Worm (Caenorhabditis elegans): ENCODE measurements around the gene cut-1.

The cut-1 gene

DNA sequence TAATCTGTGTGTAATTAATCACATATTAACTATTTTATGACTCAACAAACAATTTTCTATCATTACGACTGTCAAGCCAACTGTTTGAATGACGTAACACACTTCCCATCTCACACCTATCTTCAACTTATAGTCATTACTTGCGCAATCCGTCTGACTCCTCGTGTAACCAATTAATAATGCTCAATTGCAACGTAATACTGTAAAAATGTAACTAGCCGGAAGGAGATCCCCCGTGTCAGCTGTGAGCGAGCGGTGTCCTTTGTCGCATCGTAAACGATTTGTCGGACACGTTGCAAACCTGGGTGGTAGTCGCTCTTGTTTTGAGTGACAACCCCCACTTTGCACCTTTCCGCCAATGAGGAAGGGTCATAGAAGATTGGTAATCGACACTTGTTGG is 19.2 kb downstream of the cut-1 start (continued):
- TF ChIP-seq lsy-2 (tag; optimal IDR thresholded peaks at IDR 0.05) (no peak), ces-1 (GFP tag; optimal IDR thresholded peaks at IDR 0.05) (no peak), unc-120 (tag; optimal IDR thresholded peaks at IDR 0.05; ENCODE audit: poor library complexity, severe bottlenecking) (no peak), ceh-39 (tag; optimal IDR thresholded peaks at IDR 0.05) (no peak)

DNA sequence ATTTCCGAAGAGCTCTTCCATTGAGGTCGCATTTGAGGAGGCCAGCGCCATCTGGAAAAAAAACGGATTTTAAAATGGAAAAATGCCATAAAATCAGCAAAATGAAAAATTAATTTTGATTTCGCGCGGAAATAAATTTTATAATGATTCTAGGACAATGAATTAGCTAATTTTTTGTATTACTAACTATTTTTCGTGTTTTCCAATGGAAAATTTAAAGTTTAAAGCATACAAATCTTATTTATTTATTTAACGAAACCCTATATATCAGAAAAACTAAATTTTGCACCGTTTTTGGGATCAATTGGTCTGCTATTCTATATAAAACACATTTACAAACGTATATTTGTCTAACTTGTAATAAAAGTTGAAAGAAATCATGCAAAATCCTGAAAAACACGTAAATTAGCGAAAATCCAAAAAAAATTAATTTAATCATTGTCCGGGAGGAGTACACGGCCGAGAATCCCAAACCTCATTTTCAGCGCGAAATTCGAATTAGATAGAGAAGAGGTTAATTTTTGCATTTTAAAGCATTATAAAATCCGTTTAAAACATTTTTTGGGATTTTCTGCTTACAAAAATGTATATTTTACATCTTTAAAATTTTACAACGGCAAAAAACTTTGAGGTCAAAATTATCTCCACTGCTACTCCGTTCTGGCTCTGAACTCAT is 21.3 kb downstream of the cut-1 start, which contains the start of gene C47G2.3:
TSS of gene C47G2.3 (minus strand) at position 51 of the 676 bp plus-strand sequence.
- TF ChIP-seq sem-2 (GFP tag; optimal IDR thresholded peaks at IDR 0.05) (no peak), nhr-2 (tag; optimal IDR thresholded peaks at IDR 0.05) (no peak), ces-1 (GFP tag; optimal IDR thresholded peaks at IDR 0.05) (no peak), unc-120 (tag; optimal IDR thresholded peaks at IDR 0.05; ENCODE audit: poor library complexity, severe bottlenecking) (no peak), ztf-11 (tag; optimal IDR thresholded peaks at IDR 0.05) (no peak), unc-62 (GFP tag; optimal IDR thresholded peaks at IDR 0.05) (no peak), mab-5 (tag; optimal IDR thresholded peaks at IDR 0.05) (no peak), nhr-28 (tag; optimal IDR thresholded peaks at IDR 0.05) (no peak), bed-3 (GFP tag; optimal IDR thresholded peaks at IDR 0.05) (no peak), nhr-12 (tag; optimal IDR thresholded peaks at IDR 0.05) (no peak), elt-3 (tag; optimal IDR thresholded peaks at IDR 0.05) (no peak), mep-1 (tag; optimal IDR thresholded peaks at IDR 0.05) (no peak), flh-1 (GFP tag; optimal IDR thresholded peaks at IDR 0.05) (no peak), mls-2 (tag; optimal IDR thresholded peaks at IDR 0.05) (no peak), lin-13 (tag; optimal IDR thresholded peaks at IDR 0.05) (no peak), lin-32 (GFP tag; optimal IDR thresholded peaks at IDR 0.05) (no peak), zip-8 (tag; optimal IDR thresholded peaks at IDR 0.05) (no peak), lsy-2 (tag; optimal IDR thresholded peaks at IDR 0.05) (no peak), M03D4.4 (tag; optimal IDR thresholded peaks at IDR 0.05) (no peak)

DNA sequence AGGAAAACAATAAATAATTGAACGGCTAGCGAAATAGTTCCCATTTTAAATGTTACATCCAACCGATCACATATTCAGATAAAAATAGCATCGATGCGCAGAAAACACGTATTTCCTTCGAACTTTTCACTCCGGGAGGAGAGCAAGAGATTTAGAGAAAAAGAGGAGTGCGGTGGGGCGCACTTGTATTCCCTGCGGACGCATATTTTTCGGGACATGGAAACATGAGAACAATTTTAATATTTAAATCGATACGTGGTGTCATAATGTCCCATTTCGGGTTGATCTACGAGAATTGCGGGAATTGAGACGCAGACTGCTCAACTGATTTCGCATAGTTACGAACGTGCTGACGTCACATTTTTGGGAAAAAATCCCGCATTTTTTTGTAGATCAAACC is 24.5 kb downstream of the cut-1 start, which contains the start of gene C47G2.4:
TSS of gene C47G2.4 (minus strand) at position 174 of the 400 bp plus-strand sequence.
- TF ChIP-seq pha-4 (tag; optimal IDR thresholded peaks at IDR 0.05), result peak; percentile 19
- peak; percentile 80 for TF ChIP-seq mep-1 (tag; optimal IDR thresholded peaks at IDR 0.05)
- TF ChIP-seq unc-120 (tag; optimal IDR thresholded peaks at IDR 0.05; ENCODE audit: poor library complexity, severe bottlenecking), result peak; percentile 0
- no peak for TF ChIP-seq blmp-1 (tag; optimal IDR thresholded peaks at IDR 0.05)
- TF ChIP-seq flh-1 (GFP tag; optimal IDR thresholded peaks at IDR 0.05), result no peak
- TF ChIP-seq nhr-237 (tag; optimal IDR thresholded peaks at IDR 0.05), result peak; percentile 54
- no peak for TF ChIP-seq snpc-4 (tag; optimal IDR thresholded peaks at IDR 0.05)
- TF ChIP-seq hlh-1 (tag; optimal IDR thresholded peaks at IDR 0.05), result peak; percentile 32
- TF ChIP-seq sptf-1 (tag; optimal IDR thresholded peaks at IDR 0.05), result peak; percentile 19
- TF ChIP-seq M03D4.4 (tag; optimal IDR thresholded peaks at IDR 0.05), result no peak
- peak; percentile 68 for TF ChIP-seq lsy-2 (tag; optimal IDR thresholded peaks at IDR 0.05)
- TF ChIP-seq drap-1 (GFP tag; optimal IDR thresholded peaks at IDR 0.05), result peak; percentile 8
- no peak for TF ChIP-seq nhr-76 (tag; optimal IDR thresholded peaks at IDR 0.05)
- peak; percentile 31 for TF ChIP-seq lin-13 (tag; optimal IDR thresholded peaks at IDR 0.05)

DNA sequence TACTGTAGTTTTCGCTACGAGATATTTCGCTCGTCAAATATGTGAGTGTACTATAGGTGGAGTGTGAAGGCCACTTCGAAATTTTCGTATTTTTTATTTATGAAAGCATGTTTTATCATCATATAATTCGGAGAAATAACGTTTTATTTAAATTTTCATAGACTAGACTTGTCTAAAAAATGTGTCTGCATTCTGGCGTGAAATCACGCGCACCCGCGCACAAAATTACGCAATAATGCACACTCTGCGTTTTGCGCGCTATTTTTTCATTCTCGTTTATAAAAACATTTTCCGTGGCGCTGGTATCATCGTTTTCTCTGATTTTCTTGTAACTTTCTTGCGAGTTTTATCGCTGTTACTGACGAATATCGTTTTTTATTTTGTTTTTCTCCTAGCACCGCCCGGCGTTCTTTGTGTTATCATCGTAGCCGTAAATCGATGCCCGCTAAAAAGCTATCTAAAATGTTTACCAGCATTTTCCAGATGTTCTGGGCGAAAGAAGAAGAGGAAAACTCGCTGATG is 28.4 kb downstream of the cut-1 start, which contains the start of gene saps-1:
TSS of gene saps-1 (plus strand) at position 472 of the 522 bp plus-strand sequence.
- no peak for TF ChIP-seq lin-32 (GFP tag; optimal IDR thresholded peaks at IDR 0.05)
- no peak for TF ChIP-seq elt-1 (tag; optimal IDR thresholded peaks at IDR 0.05; ENCODE audit: borderline replicate concordance, insufficient read depth)
- TF ChIP-seq nhr-237 (tag; optimal IDR thresholded peaks at IDR 0.05), result peak; percentile 21
- TF ChIP-seq zip-8 (tag; optimal IDR thresholded peaks at IDR 0.05), result peak; percentile 80
- no peak for TF ChIP-seq mls-2 (tag; optimal IDR thresholded peaks at IDR 0.05)
- TF ChIP-seq nhr-76 (tag; optimal IDR thresholded peaks at IDR 0.05), result no peak

DNA sequence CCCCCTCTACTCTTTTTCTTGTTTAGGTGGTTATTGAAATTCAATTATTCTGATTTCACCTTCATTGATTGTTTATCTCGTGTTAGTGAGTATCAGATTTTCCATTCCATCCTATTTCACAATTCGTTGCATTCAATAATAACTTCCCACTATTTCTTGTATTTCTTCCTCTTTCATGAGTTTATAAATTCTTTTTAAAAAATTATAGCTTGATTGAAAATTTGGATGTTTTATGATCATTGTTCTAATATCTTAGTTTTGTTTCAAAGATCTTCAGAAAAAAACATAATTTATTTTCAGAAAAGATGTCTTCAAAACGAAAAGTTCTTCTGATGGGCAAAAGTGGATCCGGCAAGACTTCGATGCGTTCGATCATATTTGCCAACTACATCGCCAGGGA is 32.1 kb downstream of the cut-1 start, which contains the start of gene raga-1:
TSS of gene raga-1 (plus strand) at position 301 of the 400 bp plus-strand sequence.
- no peak for TF ChIP-seq blmp-1 (tag; optimal IDR thresholded peaks at IDR 0.05)
- no peak for TF ChIP-seq bed-3 (GFP tag; optimal IDR thresholded peaks at IDR 0.05)
- no peak for TF ChIP-seq pha-4 (tag; optimal IDR thresholded peaks at IDR 0.05)
- TF ChIP-seq elt-1 (tag; optimal IDR thresholded peaks at IDR 0.05; ENCODE audit: borderline replicate concordance, insufficient read depth), result no peak
- no peak for TF ChIP-seq lsy-2 (tag; optimal IDR thresholded peaks at IDR 0.05)
- TF ChIP-seq ceh-43 (GFP tag; optimal IDR thresholded peaks at IDR 0.05), result no peak
- no peak for TF ChIP-seq flh-1 (GFP tag; optimal IDR thresholded peaks at IDR 0.05)
- no peak for TF ChIP-seq ces-1 (GFP tag; optimal IDR thresholded peaks at IDR 0.05)
- TF ChIP-seq cnd-1 (tag; optimal IDR thresholded peaks at IDR 0.05), result no peak
- TF ChIP-seq lin-32 (GFP tag; optimal IDR thresholded peaks at IDR 0.05), result no peak
- no peak for TF ChIP-seq zip-8 (tag; optimal IDR thresholded peaks at IDR 0.05)
- TF ChIP-seq unc-120 (tag; optimal IDR thresholded peaks at IDR 0.05; ENCODE audit: poor library complexity, severe bottlenecking), result no peak
- TF ChIP-seq ztf-11 (tag; optimal IDR thresholded peaks at IDR 0.05), result no peak
- no peak for TF ChIP-seq ham-2 (GFP tag; optimal IDR thresholded peaks at IDR 0.05)
- no peak for TF ChIP-seq snpc-4 (tag; optimal IDR thresholded peaks at IDR 0.05)
- TF ChIP-seq mab-5 (tag; optimal IDR thresholded peaks at IDR 0.05), result no peak
- no peak for TF ChIP-seq ceh-83 (GFP tag; optimal IDR thresholded peaks at IDR 0.05)
- no peak for TF ChIP-seq elt-3 (tag; optimal IDR thresholded peaks at IDR 0.05)
- TF ChIP-seq lin-13 (tag; optimal IDR thresholded peaks at IDR 0.05), result no peak

Data from whole organism, mixed stage, embryonic.